Fruit fly (Drosophila melanogaster) whole organism, embryonic: ENCODE data around the gene CG10584.
A peak's percentile ranks its signal among the peaks of the same experiment; 100 is the strongest.

ENCODE experiments used
- C15 ChIP-seq: fragments of 200-800 bp; sonication (Bioruptor generic); IDR thresholded peaks from 3 replicates; pipeline ENCODE4 v1.3.6; 2022; ENCODE audit warnings: missing biosample characterization, missing genetic modification characterization
- CG11695 ChIP-seq: fragments of 200-800 bp; sonication (Bioruptor generic); IDR thresholded peaks from 3 replicates; pipeline ENCODE4 v1.3.6; 2022; ENCODE audit warnings: missing biosample characterization, missing genetic modification characterization
- CG1233 ChIP-seq: fragments of 200-800 bp; sonication (Bioruptor generic); optimal IDR thresholded peaks from 4 replicates; lab custom pipeline; 2018; ENCODE audit warnings: missing biosample characterization, mild to moderate bottlenecking, missing genetic modification characterization
- CG12942 ChIP-seq: fragments of 200-800 bp; sonication (Bioruptor generic); optimal IDR thresholded peaks from 3 replicates; lab custom pipeline; 2016; ENCODE audit warnings: missing biosample characterization, missing genetic modification characterization
- CG14014 ChIP-seq: fragments of 200-800 bp; sonication (Bioruptor generic); IDR thresholded peaks from 2 replicates; pipeline ENCODE4 v1.3.6; 2022; ENCODE audit warnings: missing biosample characterization, missing genetic modification characterization
- CG14441 ChIP-seq: fragments of 200-800 bp; sonication (Bioruptor generic); IDR thresholded peaks from 2 replicates; pipeline ENCODE4 v1.3.6; 2022; ENCODE audit warnings: missing biosample characterization, missing genetic modification characterization
- CG15073 ChIP-seq: fragments of 200-800 bp; sonication (Bioruptor generic); optimal IDR thresholded peaks from 2 replicates; lab custom pipeline; 2016; ENCODE audit warnings: missing biosample characterization, missing genetic modification characterization
- CG17912 ChIP-seq: fragments of 200-800 bp; sonication (Bioruptor generic); optimal IDR thresholded peaks from 2 replicates; lab custom pipeline; 2018; ENCODE audit warnings: missing biosample characterization, mild to moderate bottlenecking, missing genetic modification characterization
- CG18476 ChIP-seq: fragments of 200-800 bp; sonication (Bioruptor generic); optimal IDR thresholded peaks from 2 replicates; lab custom pipeline; 2016; ENCODE audit warnings: missing biosample characterization, mild to moderate bottlenecking, missing genetic modification characterization
- CG2116 ChIP-seq: fragments of 200-800 bp; sonication (Bioruptor generic); optimal IDR thresholded peaks from 3 replicates; lab custom pipeline; 2018; ENCODE audit warnings: missing biosample characterization, mild to moderate bottlenecking, missing genetic modification characterization
- CG3163 ChIP-seq: fragments of 200-800 bp; sonication (Bioruptor generic); optimal IDR thresholded peaks from 3 replicates; lab custom pipeline; 2016; ENCODE audit warnings: missing biosample characterization, missing genetic modification characterization
- CG3407 ChIP-seq: fragments of 200-800 bp; sonication (Bioruptor generic); optimal IDR thresholded peaks from 2 replicates; lab custom pipeline; 2018; ENCODE audit warnings: missing biosample characterization, mild to moderate bottlenecking, missing genetic modification characterization
- CG34224 ChIP-seq: fragments of 200-800 bp; sonication (Bioruptor generic); IDR thresholded peaks from 3 replicates; pipeline ENCODE4 v1.3.6; 2022; ENCODE audit warnings: missing biosample characterization, missing genetic modification characterization; ENCODE audit not compliant: partially characterized antibody
- CG4360 ChIP-seq: fragments of 200-800 bp; sonication (Bioruptor generic); IDR thresholded peaks from 2 replicates; pipeline ENCODE4 v1.3.6; 2022; ENCODE audit warnings: missing biosample characterization, missing genetic modification characterization
- CG4730 ChIP-seq: fragments of 200-800 bp; sonication (Bioruptor generic); IDR thresholded peaks from 2 replicates; pipeline ENCODE4 v1.3.6; 2022; ENCODE audit warnings: missing biosample characterization, missing genetic modification characterization
- CG4820 ChIP-seq: fragments of 200-800 bp; sonication (Bioruptor generic); optimal IDR thresholded peaks from 3 replicates; lab custom pipeline; 2016; ENCODE audit warnings: missing biosample characterization, missing genetic modification characterization
- CG4854 ChIP-seq: fragments of 200-800 bp; sonication (Bioruptor generic); optimal IDR thresholded peaks from 2 replicates; lab custom pipeline; 2016; ENCODE audit warnings: missing biosample characterization, missing genetic modification characterization, inconsistent platforms
- CG6272 ChIP-seq: fragments of 200-800 bp; sonication (Bioruptor generic); IDR thresholded peaks from 2 replicates; pipeline ENCODE4 v1.3.6; 2022; ENCODE audit warnings: missing biosample characterization, missing genetic modification characterization
- CG8089 ChIP-seq: fragments of 200-800 bp; sonication (Bioruptor generic); optimal IDR thresholded peaks from 3 replicates; lab custom pipeline; 2016; ENCODE audit warnings: missing biosample characterization, missing genetic modification characterization
- CG8924 ChIP-seq: fragments of 200-800 bp; optimal IDR thresholded peaks from 3 replicates; lab custom pipeline; 2019; ENCODE audit warnings: missing biosample characterization, mild to moderate bottlenecking, missing genetic modification characterization, moderate library complexity
- CG9727 ChIP-seq: fragments of 200-800 bp; sonication (Bioruptor generic); optimal IDR thresholded peaks from 3 replicates; lab custom pipeline; 2017; ENCODE audit warnings: missing biosample characterization, mild to moderate bottlenecking, missing genetic modification characterization
- CHES-1-like ChIP-seq: fragments of 200-800 bp; sonication (Bioruptor generic); optimal IDR thresholded peaks from 2 replicates; lab custom pipeline; 2016; ENCODE audit warnings: missing biosample characterization, missing genetic modification characterization
- Elba2 ChIP-seq: fragments of 200-800 bp; sonication (Bioruptor generic); optimal IDR thresholded peaks from 3 replicates; lab custom pipeline; 2016; ENCODE audit warnings: missing biosample characterization, missing genetic modification characterization
- Fer3 ChIP-seq: fragments of 200-800 bp; sonication (Bioruptor generic); optimal IDR thresholded peaks from 2 replicates; lab custom pipeline; 2018; ENCODE audit warnings: missing biosample characterization, mild to moderate bottlenecking, missing genetic modification characterization, moderate library complexity
- HHEX ChIP-seq: fragments of 200-800 bp; sonication (Bioruptor generic); optimal IDR thresholded peaks from 3 replicates; lab custom pipeline; 2017; ENCODE audit warnings: missing biosample characterization, mild to moderate bottlenecking, missing genetic modification characterization, missing genetic modification reagents
- Hmx ChIP-seq: fragments of 200-800 bp; sonication (Bioruptor generic); optimal IDR thresholded peaks from 2 replicates; lab custom pipeline; 2016; ENCODE audit warnings: missing biosample characterization, missing genetic modification characterization
- Hr78 ChIP-seq, 2 experiments: fragments of 200-800 bp in 1 of 2; fragments of >200 bp in 1 of 2; sonication (Bioruptor generic) in 1 of 2; optimal IDR thresholded peaks; 2 replicates each; lab custom pipeline; 2017 to 2019; ENCODE audit warnings: missing biosample characterization in 2 of 2, missing genetic modification characterization in 2 of 2, mild to moderate bottlenecking in 1 of 2, moderate library complexity in 1 of 2
- Myb ChIP-seq: fragments of 200-800 bp; sonication (Bioruptor generic); optimal IDR thresholded peaks from 2 replicates; lab custom pipeline; 2016; ENCODE audit warnings: missing biosample characterization, missing genetic modification characterization
- Six4 ChIP-seq: fragments of 200-800 bp; sonication (Bioruptor generic); optimal IDR thresholded peaks from 2 replicates; lab custom pipeline; 2016; ENCODE audit warnings: missing biosample characterization, missing genetic modification characterization
- abd-A ChIP-seq: fragments of 200-800 bp; sonication (Bioruptor generic); optimal IDR thresholded peaks from 3 replicates; lab custom pipeline; 2019; ENCODE audit warnings: missing biosample characterization, mild to moderate bottlenecking, missing genetic modification characterization, moderate library complexity
- ash1 ChIP-seq: fragments of 200-800 bp; sonication (Bioruptor generic); optimal IDR thresholded peaks from 2 replicates; lab custom pipeline; 2018; ENCODE audit warnings: missing biosample characterization, mild to moderate bottlenecking, missing genetic modification characterization
- cato ChIP-seq: fragments of 200-800 bp; sonication (Bioruptor generic); optimal IDR thresholded peaks from 2 replicates; lab custom pipeline; 2016; ENCODE audit warnings: missing biosample characterization, missing genetic modification characterization, borderline replicate concordance
- disco-r ChIP-seq: fragments of 200-800 bp; sonication (Bioruptor generic); optimal IDR thresholded peaks from 2 replicates; lab custom pipeline; 2016; ENCODE audit warnings: missing biosample characterization, missing genetic modification characterization
- ftz-f1 ChIP-seq: fragments of 200-800 bp; sonication (Bioruptor generic); optimal IDR thresholded peaks from 2 replicates; lab custom pipeline; 2016; ENCODE audit warnings: missing biosample characterization, missing genetic modification characterization
- gcm ChIP-seq: fragments of 200-800 bp; sonication (Bioruptor generic); optimal IDR thresholded peaks from 2 replicates; lab custom pipeline; 2019; ENCODE audit warnings: missing biosample characterization, mild to moderate bottlenecking, missing genetic modification characterization, moderate library complexity
- hbn ChIP-seq: fragments of 200-800 bp; sonication (Bioruptor generic); IDR thresholded peaks from 2 replicates; pipeline ENCODE4 v1.3.6; 2022; ENCODE audit warnings: missing biosample characterization, missing genetic modification characterization; ENCODE audit not compliant: partially characterized antibody
- her ChIP-seq: fragments of 200-800 bp; sonication (Bioruptor generic); optimal IDR thresholded peaks from 2 replicates; lab custom pipeline; 2016; ENCODE audit warnings: missing biosample characterization, missing genetic modification characterization
- hth ChIP-seq: fragments of >200 bp; optimal IDR thresholded peaks from 2 replicates; lab custom pipeline; 2017; ENCODE audit warnings: inconsistent platforms
- jumu ChIP-seq: fragments of 200-800 bp; sonication (Bioruptor generic); optimal IDR thresholded peaks from 3 replicates; lab custom pipeline; 2016; ENCODE audit warnings: missing biosample characterization, missing genetic modification characterization
- kah ChIP-seq: fragments of 200-800 bp; sonication (Bioruptor generic); optimal IDR thresholded peaks from 2 replicates; lab custom pipeline; 2018; ENCODE audit warnings: missing biosample characterization, mild to moderate bottlenecking, missing genetic modification characterization
- lab ChIP-seq: fragments of 200-800 bp; sonication (Bioruptor generic); optimal IDR thresholded peaks from 3 replicates; lab custom pipeline; 2017; ENCODE audit warnings: missing biosample characterization, missing genetic modification characterization, mild to moderate bottlenecking, moderate library complexity, missing genetic modification reagents
- mirr ChIP-seq: fragments of 200-800 bp; sonication (Bioruptor generic); optimal IDR thresholded peaks from 3 replicates; lab custom pipeline; 2018; ENCODE audit warnings: missing biosample characterization, mild to moderate bottlenecking, missing genetic modification characterization
- p53 ChIP-seq: fragments of 200-800 bp; sonication (Bioruptor generic); optimal IDR thresholded peaks from 2 replicates; lab custom pipeline; 2016; ENCODE audit warnings: missing biosample characterization, missing genetic modification characterization
- pum ChIP-seq: fragments of 200-800 bp; sonication (Bioruptor generic); optimal IDR thresholded peaks from 2 replicates; lab custom pipeline; 2016; ENCODE audit warnings: missing biosample characterization, missing genetic modification characterization
- shn ChIP-seq: fragments of 200-800 bp; sonication (Bioruptor generic); optimal IDR thresholded peaks from 3 replicates; lab custom pipeline; 2016; ENCODE audit warnings: missing biosample characterization, missing genetic modification characterization
- sr ChIP-seq: fragments of 200-800 bp; sonication (Bioruptor generic); IDR thresholded peaks from 3 replicates; pipeline ENCODE4 v1.3.6; 2022; ENCODE audit warnings: missing biosample characterization, missing genetic modification characterization
- tap ChIP-seq: fragments of 200-800 bp; optimal IDR thresholded peaks from 3 replicates; lab custom pipeline; 2019; ENCODE audit warnings: missing biosample characterization, mild to moderate bottlenecking, missing genetic modification characterization, moderate library complexity
- tna ChIP-seq: fragments of 200-800 bp; sonication (Bioruptor generic); IDR thresholded peaks from 2 replicates; pipeline ENCODE4 v1.3.6; 2022; ENCODE audit warnings: missing biosample characterization, missing genetic modification characterization; ENCODE audit not compliant: partially characterized antibody
- toy ChIP-seq: fragments of 200-800 bp; sonication (Bioruptor generic); IDR thresholded peaks from 2 replicates; pipeline ENCODE4 v1.3.6; 2022; ENCODE audit warnings: missing biosample characterization, missing genetic modification characterization
- wek ChIP-seq: fragments of 200-800 bp; sonication (Bioruptor generic); optimal IDR thresholded peaks from 3 replicates; lab custom pipeline; 2018; ENCODE audit warnings: missing biosample characterization, mild to moderate bottlenecking, missing genetic modification characterization, moderate library complexity

CG10584 gene

dm6 chr3L:21024965-21025833 is 6.0 kb downstream of the CG10584 start (continued):
- no peak for TF ChIP-seq her (GFP tag; lab: Kevin White, UChicago)
- no peak for TF ChIP-seq p53
- TF ChIP-seq tna (GFP tag; lab: Robert Waterston, UW) = no peak
- TF ChIP-seq CG4820 (GFP tag; lab: Kevin White, UChicago) = no peak
- TF ChIP-seq CG4730 (GFP tag; lab: Robert Waterston, UW) = no peak
- peak; percentile 26 for TF ChIP-seq abd-A
- no peak for TF ChIP-seq CG2116 (GFP tag; lab: Kevin White, UChicago)
- no peak for TF ChIP-seq mirr
- TF ChIP-seq sr = no peak
- no peak for TF ChIP-seq CG15073 (GFP tag; lab: Kevin White, UChicago)
- 0 out of 3 replicates have a peak, but pooled peaks have one; percentile 45 for TF ChIP-seq CG34224 (GFP tag; lab: Robert Waterston, UW)
- no peak for TF ChIP-seq Hmx (GFP tag; lab: Kevin White, UChicago)
- no peak for TF ChIP-seq cato (GFP tag; lab: Kevin White, UChicago)
- TF ChIP-seq CHES-1-like = peak; percentile 17
- TF ChIP-seq shn = peak; percentile 6
- no peak for TF ChIP-seq jumu (GFP tag; lab: Kevin White, UChicago)
- TF ChIP-seq gcm (GFP tag; lab: Kevin White, UChicago) = no peak
- no peak for TF ChIP-seq Hr78 (GFP tag; optimal IDR thresholded peaks at IDR 0.05; lab: Kevin White, UChicago)
- TF ChIP-seq hth (lab: Kevin White, UChicago) = no peak
- TF ChIP-seq ash1 (GFP tag; lab: Kevin White, UChicago) = no peak
- peak; percentile 71 for TF ChIP-seq CG3163 (GFP tag; lab: Kevin White, UChicago)
- no peak for TF ChIP-seq disco-r (GFP tag; lab: Kevin White, UChicago)
- no peak for TF ChIP-seq CG14014 (GFP tag; lab: Robert Waterston, UW)
- TF ChIP-seq CG12942 (GFP tag; lab: Kevin White, UChicago) = no peak
- no peak for TF ChIP-seq ftz-f1 (GFP tag; lab: Kevin White, UChicago)
- TF ChIP-seq CG9727 = no peak
- no peak for TF ChIP-seq hbn (GFP tag; lab: Robert Waterston, UW)
- TF ChIP-seq C15 (GFP tag; lab: Robert Waterston, UW) = no peak
- no peak for TF ChIP-seq kah
- TF ChIP-seq CG14441 (GFP tag; lab: Robert Waterston, UW) = no peak
- no peak for TF ChIP-seq CG8089 (GFP tag; lab: Kevin White, UChicago)
- no peak for TF ChIP-seq CG18476 (GFP tag; lab: Kevin White, UChicago)
- no peak for TF ChIP-seq Fer3 (tag; lab: Kevin White, UChicago)
- TF ChIP-seq Elba2 = peak; percentile 54
- no peak for TF ChIP-seq CG17912 (GFP tag; lab: Kevin White, UChicago)
- TF ChIP-seq wek (GFP tag; lab: Kevin White, UChicago) = no peak
- no peak for TF ChIP-seq CG1233 (GFP tag; lab: Kevin White, UChicago)
- no peak for TF ChIP-seq HHEX (GFP tag; lab: Kevin White, UChicago)
- TF ChIP-seq Six4 (GFP tag; lab: Kevin White, UChicago) = no peak
- no peak for TF ChIP-seq Myb (GFP tag; lab: Kevin White, UChicago)
- TF ChIP-seq CG3407 (GFP tag; lab: Kevin White, UChicago) = no peak
- TF ChIP-seq CG6272 (GFP tag; lab: Robert Waterston, UW) = no peak
- peak; percentile 85 for TF ChIP-seq CG4360 (GFP tag; lab: Robert Waterston, UW)
- TF ChIP-seq lab (GFP tag; lab: Kevin White, UChicago) = no peak
- TF ChIP-seq toy (GFP tag; lab: Robert Waterston, UW) = no peak
- no peak for TF ChIP-seq CG4854
- 0 out of 3 replicates have a peak, but pooled peaks have one; percentile 18 for TF ChIP-seq CG11695
- no peak for TF ChIP-seq tap
- TF ChIP-seq pum (GFP tag; lab: Kevin White, UChicago) = no peak
- peak; percentile 71 for TF ChIP-seq CG8924 (tag; lab: Kevin White, UChicago)
